Worm (Caenorhabditis elegans) whole organism, L3 larva: ENCODE measurements around the gene K09C6.7.
"Not testable (repeated sequence)": the region's sequence is repeated elsewhere in the genome, so short reads cannot be mapped to it uniquely, and the experiment has no call there.

Source experiments
- R02D3.7 ChIP-seq: fragments of 150-350 bp; optimal IDR thresholded peaks from 2 replicates; lab custom pipeline; 2014; ENCODE audit warnings: missing biosample characterization, missing genetic modification characterization
- ZK546.5 ChIP-seq: sonication (generic microtip); optimal IDR thresholded peaks from 2 replicates; lab custom pipeline; 2017; ENCODE audit warnings: missing biosample characterization, missing genetic modification characterization
- aly-2 ChIP-seq: fragments of 150-350 bp; optimal IDR thresholded peaks from 2 replicates; lab custom pipeline; 2014; ENCODE audit warnings: missing biosample characterization, missing genetic modification characterization
- ama-1 ChIP-seq: fragments of 150-350 bp; optimal IDR thresholded peaks from 2 replicates; lab custom pipeline; 2018
- ceh-28 ChIP-seq: fragments of 150-350 bp; optimal IDR thresholded peaks from 2 replicates; lab custom pipeline; 2014; ENCODE audit warnings: missing biosample characterization, missing genetic modification reagents, missing genetic modification characterization
- ceh-82 ChIP-seq: fragments of 150-350 bp; optimal IDR thresholded peaks from 2 replicates; lab custom pipeline; 2014; ENCODE audit warnings: missing biosample characterization, missing genetic modification characterization
- ceh-9 ChIP-seq: sonication (generic microtip); optimal IDR thresholded peaks from 2 replicates; lab custom pipeline; 2018; ENCODE audit warnings: missing biosample characterization, missing genetic modification characterization
- egl-27 ChIP-seq: sonication (generic microtip); optimal IDR thresholded peaks from 4 replicates; lab custom pipeline; 2017; ENCODE audit warnings: missing biosample characterization, missing genetic modification reagents, missing genetic modification characterization
- egl-5 ChIP-seq: fragments of 150-350 bp; optimal IDR thresholded peaks from 2 replicates; lab custom pipeline; 2017; ENCODE audit warnings: missing biosample characterization, missing genetic modification reagents, missing genetic modification characterization, inconsistent platforms
- elt-1 ChIP-seq: fragments of 150-350 bp; optimal IDR thresholded peaks from 2 replicates; lab custom pipeline; 2014; ENCODE audit warnings: missing biosample characterization, missing genetic modification characterization
- elt-2 ChIP-seq: sonication (generic microtip); optimal IDR thresholded peaks from 2 replicates; lab custom pipeline; 2016; ENCODE audit warnings: missing genetic modification reagents, mild to moderate bottlenecking, missing genetic modification characterization, missing compliant biosample characterization
- elt-3 ChIP-seq, 3 experiments: fragments of 150-350 bp in 1 of 3; sonication (generic microtip) in 2 of 3; optimal IDR thresholded peaks; 2 replicates in 2 of 3; 4 replicates in 1 of 3; lab custom pipeline; 2014 to 2017; ENCODE audit warnings: missing biosample characterization in 3 of 3, missing genetic modification characterization in 3 of 3
- eor-1 ChIP-seq, 2 experiments: fragments of 150-350 bp; optimal IDR thresholded peaks; 2 replicates each; lab custom pipeline; 2014 to 2018; ENCODE audit warnings: missing biosample characterization in 2 of 2, missing genetic modification characterization in 2 of 2
- fkh-10 ChIP-seq: sonication (generic microtip); optimal IDR thresholded peaks from 2 replicates; lab custom pipeline; 2017; ENCODE audit warnings: missing biosample characterization, missing genetic modification reagents, missing genetic modification characterization
- fkh-2 ChIP-seq: fragments of 150-350 bp; optimal IDR thresholded peaks from 2 replicates; lab custom pipeline; 2014; ENCODE audit warnings: missing biosample characterization, missing genetic modification reagents, missing genetic modification characterization
- fos-1 ChIP-seq: fragments of 150-350 bp; optimal IDR thresholded peaks from 2 replicates; lab custom pipeline; 2014; ENCODE audit warnings: missing biosample characterization, missing genetic modification characterization
- hmg-11 ChIP-seq: sonication (generic microtip); optimal IDR thresholded peaks from 2 replicates; lab custom pipeline; 2016; ENCODE audit warnings: missing genetic modification characterization, missing compliant biosample characterization
- jun-1 ChIP-seq: fragments of 150-350 bp; optimal IDR thresholded peaks from 2 replicates; lab custom pipeline; 2014; ENCODE audit warnings: missing biosample characterization, missing genetic modification reagents, missing genetic modification characterization
- lin-15B ChIP-seq: fragments of 150-350 bp; optimal IDR thresholded peaks from 2 replicates; lab custom pipeline; 2014; ENCODE audit warnings: missing biosample characterization, missing genetic modification characterization
- lin-39 ChIP-seq: fragments of 150-350 bp; optimal IDR thresholded peaks from 2 replicates; lab custom pipeline; 2018; ENCODE audit warnings: missing biosample characterization, missing genetic modification reagents, missing genetic modification characterization
- mdl-1 ChIP-seq: fragments of 150-350 bp; optimal IDR thresholded peaks from 2 replicates; lab custom pipeline; 2014; ENCODE audit warnings: missing biosample characterization, missing genetic modification characterization
- mml-1 ChIP-seq: fragments of 150-350 bp; sonication (generic microtip); optimal IDR thresholded peaks from 3 replicates; lab custom pipeline; 2014; ENCODE audit warnings: missing biosample characterization, missing genetic modification characterization
- nhr-11 ChIP-seq: fragments of 150-350 bp; optimal IDR thresholded peaks from 2 replicates; lab custom pipeline; 2014; ENCODE audit warnings: missing biosample characterization, missing genetic modification characterization
- nhr-12 ChIP-seq: fragments of 150-350 bp; optimal IDR thresholded peaks from 2 replicates; lab custom pipeline; 2014; ENCODE audit warnings: missing biosample characterization, missing genetic modification characterization
- nhr-25 ChIP-seq: sonication (generic microtip); optimal IDR thresholded peaks from 2 replicates; lab custom pipeline; 2017; ENCODE audit warnings: missing biosample characterization, missing genetic modification characterization
- nhr-28 ChIP-seq: fragments of 150-350 bp; optimal IDR thresholded peaks from 2 replicates; lab custom pipeline; 2014; ENCODE audit warnings: missing biosample characterization, missing genetic modification characterization
- nhr-43 ChIP-seq: sonication (generic microtip); optimal IDR thresholded peaks from 2 replicates; lab custom pipeline; 2016; ENCODE audit warnings: mild to moderate bottlenecking, missing genetic modification characterization, missing compliant biosample characterization; ENCODE audit not compliant: poor library complexity, severe bottlenecking
- nhr-67 ChIP-seq: fragments of 150-350 bp; optimal IDR thresholded peaks from 2 replicates; lab custom pipeline; 2014; ENCODE audit warnings: missing biosample characterization, missing genetic modification characterization
- nhr-77 ChIP-seq: fragments of 150-350 bp; optimal IDR thresholded peaks from 2 replicates; lab custom pipeline; 2014; ENCODE audit warnings: missing biosample characterization, missing genetic modification characterization
- pha-4 ChIP-seq: fragments of 150-350 bp; optimal IDR thresholded peaks from 2 replicates; lab custom pipeline; 2014; ENCODE audit warnings: missing biosample characterization, missing genetic modification reagents, missing genetic modification characterization
- sea-2 ChIP-seq: fragments of 150-350 bp; sonication (generic microtip); optimal IDR thresholded peaks from 4 replicates; lab custom pipeline; 2014; ENCODE audit warnings: missing biosample characterization, missing genetic modification reagents, missing genetic modification characterization
- skn-1 ChIP-seq: fragments of 150-350 bp; optimal IDR thresholded peaks from 2 replicates; lab custom pipeline; 2014; ENCODE audit warnings: missing biosample characterization, missing genetic modification characterization
- unc-39 ChIP-seq: sonication (generic microtip); optimal IDR thresholded peaks from 4 replicates; lab custom pipeline; 2017; ENCODE audit warnings: missing biosample characterization, missing genetic modification characterization
- zag-1 ChIP-seq: fragments of 150-350 bp; optimal IDR thresholded peaks from 2 replicates; lab custom pipeline; 2014; ENCODE audit warnings: missing biosample characterization, missing genetic modification characterization
- ztf-11 ChIP-seq: fragments of 150-350 bp; optimal IDR thresholded peaks from 2 replicates; lab custom pipeline; 2014; ENCODE audit warnings: missing biosample characterization, missing genetic modification characterization

The K09C6.7 gene

DNA sequence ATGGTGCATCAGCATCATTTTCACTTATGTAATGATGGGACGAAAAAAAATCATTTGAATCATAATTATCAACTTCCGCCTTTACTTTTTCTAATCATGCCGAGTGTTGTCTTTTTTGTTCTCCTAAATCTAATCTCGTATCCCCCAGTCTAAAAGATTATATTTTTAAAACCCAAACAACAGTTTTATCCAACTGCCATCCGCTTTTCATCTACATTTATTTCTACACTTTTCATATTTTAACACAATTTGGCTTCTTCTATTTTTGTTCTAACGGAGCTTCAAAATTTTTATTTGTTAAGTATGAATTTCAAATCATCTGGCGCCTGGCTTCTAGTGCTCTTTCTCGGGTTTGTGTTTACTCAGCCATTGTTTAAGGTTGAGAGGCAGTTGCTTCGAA, 13.3 kb upstream of the K09C6.7 start, which contains the start of gene K09C6.3:
K09C6.3 (plus strand) TSS at position 301 of the 400 bp plus-strand sequence.
- no peak for TF ChIP-seq jun-1 (tag; lab: Kevin White, UChicago)
- no peak for TF ChIP-seq ceh-9
- no peak for TF ChIP-seq nhr-43 (tag; lab: Kevin White, UChicago)
- no peak for TF ChIP-seq fos-1 (tag; lab: Kevin White, UChicago)
- TF ChIP-seq lin-15B = no peak
- TF ChIP-seq ztf-11 (tag; lab: Kevin White, UChicago) = no peak
- no peak for TF ChIP-seq zag-1 (tag; lab: Kevin White, UChicago)
- no peak for TF ChIP-seq ceh-82
- no peak for TF ChIP-seq lin-39 (tag; lab: Kevin White, UChicago)
- TF ChIP-seq aly-2 (tag; lab: Kevin White, UChicago) = no peak
- TF ChIP-seq fkh-10 (GFP tag; lab: Kevin White, UChicago) = no peak
- TF ChIP-seq egl-27 = no peak
- TF ChIP-seq, all 47 proteins: peak for 0

DNA sequence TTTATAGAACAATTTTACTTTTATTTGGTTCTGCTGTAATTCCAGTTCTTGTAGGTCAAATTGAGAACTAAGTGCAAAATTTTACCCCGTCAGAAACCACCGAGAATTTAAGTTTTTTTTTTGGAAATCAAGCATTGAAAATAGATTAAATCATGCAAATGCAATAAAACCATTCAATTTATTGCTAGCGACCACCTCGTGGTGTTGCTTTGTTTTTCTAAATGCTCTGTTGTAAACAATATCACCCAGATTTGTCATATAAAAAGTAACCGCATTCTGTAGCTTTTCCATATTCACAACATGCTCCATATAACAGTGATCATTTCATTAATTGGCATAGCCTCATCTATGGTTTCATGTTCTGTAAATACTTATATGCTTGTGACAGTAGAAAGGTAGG, 10.6 kb upstream of the K09C6.7 start, which contains the start of gene srbc-12:
srbc-12 (plus strand) TSS at position 301 of the 400 bp plus-strand sequence.
- TF ChIP-seq nhr-12 = no peak
- TF ChIP-seq R02D3.7 = no peak
- TF ChIP-seq hmg-11 = no peak
- TF ChIP-seq nhr-67 (tag; lab: Kevin White, UChicago) = no peak
- TF ChIP-seq jun-1 (tag; lab: Kevin White, UChicago) = no peak
- no peak for TF ChIP-seq elt-2 (tag; lab: Kevin White, UChicago)
- no peak for TF ChIP-seq eor-1 (tag; optimal IDR thresholded peaks at IDR 0.05; lab: Kevin White, UChicago)
- no peak for TF ChIP-seq nhr-11 (tag; lab: Kevin White, UChicago)
- no peak for TF ChIP-seq pha-4
- no peak for TF ChIP-seq ZK546.5 (tag; lab: Kevin White, UChicago)
- TF ChIP-seq ceh-28 (tag; lab: Kevin White, UChicago) = no peak
- TF ChIP-seq skn-1 = no peak
- no peak for TF ChIP-seq nhr-28 (tag; lab: Kevin White, UChicago)
- no peak for TF ChIP-seq zag-1 (tag; lab: Kevin White, UChicago)
- no peak for TF ChIP-seq nhr-77 (tag; lab: Kevin White, UChicago)

DNA sequence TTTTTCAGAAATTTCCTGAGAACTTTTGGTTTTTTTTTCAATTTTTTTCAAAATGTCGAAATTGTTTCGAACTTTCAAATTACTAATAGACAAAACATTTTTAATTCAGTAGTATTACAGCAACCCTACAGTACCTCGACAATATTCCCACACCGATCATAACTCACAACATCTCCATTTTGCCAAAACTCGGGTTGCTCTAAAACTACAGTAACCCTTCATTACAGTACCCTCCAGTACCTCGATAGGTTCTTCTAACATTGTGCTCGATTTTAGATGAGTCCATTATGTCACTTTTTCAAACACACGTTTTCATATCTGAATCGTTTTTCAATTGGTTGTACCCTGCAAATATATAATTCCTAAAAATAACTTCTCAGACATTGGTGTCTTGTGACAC, 10.2 kb upstream of the K09C6.7 start:
- no peak for TF ChIP-seq mdl-1
- TF ChIP-seq elt-1 = no peak
- TF ChIP-seq R02D3.7 = no peak
- TF ChIP-seq ceh-82 = no peak
- no peak for TF ChIP-seq elt-2 (tag; lab: Kevin White, UChicago)
- no peak for TF ChIP-seq egl-5
- no peak for TF ChIP-seq ama-1
- no peak for TF ChIP-seq fkh-10 (GFP tag; lab: Kevin White, UChicago)

DNA sequence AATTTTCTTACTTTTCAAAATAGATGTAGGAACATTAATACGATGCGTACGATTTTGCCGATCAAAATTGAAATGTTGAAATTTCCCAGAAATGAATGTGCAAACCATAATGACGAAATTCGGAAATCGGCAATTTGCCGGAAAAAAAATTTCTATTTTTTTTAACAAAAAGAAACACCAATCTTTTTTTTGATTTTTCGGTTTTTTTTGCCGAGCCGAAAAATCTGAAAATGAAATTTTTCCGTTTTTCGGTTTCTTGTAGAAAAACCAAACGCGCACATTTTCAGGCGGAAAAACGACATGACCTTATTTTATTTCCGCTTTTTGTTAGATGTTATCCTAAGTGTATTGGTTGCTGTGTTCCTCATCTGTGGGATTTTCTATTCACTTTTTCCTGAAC, 8.6 kb upstream of the K09C6.7 start, which contains the start of gene srbc-13:
srbc-13 (plus strand) TSS at position 301 of the 400 bp plus-strand sequence.
- TF ChIP-seq elt-2 (tag; lab: Kevin White, UChicago) (no peak), lin-15B (no peak), pha-4 (no peak), ama-1 (no peak), jun-1 (tag; lab: Kevin White, UChicago) (no peak), hmg-11 (no peak), nhr-28 (tag; lab: Kevin White, UChicago) (no peak), mdl-1 (no peak), fkh-2 (tag; lab: Kevin White, UChicago) (no peak), ceh-28 (tag; lab: Kevin White, UChicago) (no peak), nhr-12 (no peak), eor-1 (tag; optimal IDR thresholded peaks at IDR 0.05; lab: Kevin White, UChicago) (no peak), ceh-82 (no peak), sea-2 (no peak), nhr-67 (tag; lab: Kevin White, UChicago) (no peak)

DNA sequence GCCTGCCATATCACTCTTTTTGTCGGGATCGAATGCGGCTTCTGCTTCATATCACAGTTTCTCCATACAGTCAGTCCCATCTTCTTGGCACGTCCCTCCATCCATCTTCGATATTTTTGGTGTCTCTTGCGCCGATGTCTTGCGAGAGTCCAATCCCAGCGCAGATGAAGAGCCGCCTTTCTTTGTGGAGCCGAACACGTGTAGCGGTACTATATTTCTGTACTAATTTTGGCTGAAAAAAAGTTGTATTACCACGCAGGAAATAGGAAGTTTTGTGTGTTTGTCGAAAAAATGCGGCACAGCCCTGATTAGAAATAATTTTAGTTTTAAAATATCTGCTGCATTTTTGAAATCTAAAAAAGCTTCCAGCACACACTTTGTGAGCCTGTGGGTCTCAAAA, 4.2 kb upstream of the K09C6.7 start, which contains the start of gene K09C6.8:
K09C6.8 (minus strand) TSS at position 101 of the 400 bp plus-strand sequence.
- not testable (repeated sequence) for TF ChIP-seq unc-39 (tag; lab: Kevin White, UChicago); elt-3 (tag; optimal IDR thresholded peaks at IDR 0.05; lab: Kevin White, UChicago); egl-27

DNA sequence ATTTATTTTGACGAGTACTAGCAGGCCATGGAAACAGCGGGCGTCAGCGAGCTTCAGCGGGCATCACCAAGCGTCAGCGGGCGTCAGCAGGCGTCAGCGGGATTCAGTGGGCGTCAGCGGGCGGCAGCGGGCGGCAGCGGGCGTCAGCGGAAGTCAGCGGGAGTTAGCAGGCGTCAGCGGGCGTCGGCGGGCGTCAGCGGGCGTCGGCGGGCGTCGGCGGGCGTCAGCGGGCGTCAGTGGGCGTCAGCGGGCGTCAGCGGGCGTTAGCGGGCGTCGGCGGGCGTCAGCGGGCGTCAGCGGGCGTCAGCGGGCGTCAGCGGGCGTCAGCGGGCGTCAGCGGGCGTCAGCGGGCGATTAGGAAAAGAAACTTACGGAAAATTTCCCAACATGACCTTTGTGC, 3.7 kb upstream of the K09C6.7 start:
- TF ChIP-seq elt-1 (no peak), ZK546.5 (tag; lab: Kevin White, UChicago) (no peak), nhr-25 (tag; lab: Kevin White, UChicago) (no peak), elt-2 (tag; lab: Kevin White, UChicago) (no peak), mml-1 (tag; lab: Kevin White, UChicago) (no peak), pha-4 (no peak), R02D3.7 (no peak), lin-39 (tag; lab: Kevin White, UChicago) (no peak), nhr-28 (tag; lab: Kevin White, UChicago) (no peak)
